Worm (Caenorhabditis elegans) whole organism, L1 larva: ENCODE measurements around the gene eak-3.

Experiments
- C34B4.2 ChIP-seq: sonication (generic microtip); optimal IDR thresholded peaks from 2 replicates; lab custom pipeline; 2017; ENCODE audit warnings: mild to moderate bottlenecking, missing genetic modification characterization, missing compliant biosample characterization
- Y116A8C.19 ChIP-seq: sonication (generic microtip); optimal IDR thresholded peaks from 2 replicates; lab custom pipeline; 2016; ENCODE audit warnings: missing compliant biosample characterization, missing genetic modification characterization, borderline replicate concordance
- aha-1 ChIP-seq: fragments of 150-350 bp; optimal IDR thresholded peaks from 2 replicates; lab custom pipeline; 2014; ENCODE audit warnings: missing biosample characterization, missing genetic modification characterization
- aly-2 ChIP-seq: fragments of 150-350 bp; optimal IDR thresholded peaks from 2 replicates; lab custom pipeline; 2014; ENCODE audit warnings: missing biosample characterization, missing genetic modification characterization
- ama-1 ChIP-seq: fragments of 150-350 bp; optimal IDR thresholded peaks from 2 replicates; lab custom pipeline; 2014
- ceh-82 ChIP-seq, 3 experiments: fragments of 150-350 bp in 1 of 3; sonication (generic microtip) in 2 of 3; optimal IDR thresholded peaks; 2 replicates each; lab custom pipeline; 2014 to 2017; ENCODE audit warnings: missing biosample characterization in 3 of 3, missing genetic modification characterization in 3 of 3
- dpl-1 ChIP-seq, 3 experiments: fragments of 150-350 bp in 2 of 3; sonication (generic microtip) in 1 of 3; optimal IDR thresholded peaks; 2 replicates each; lab custom pipeline; 2014 to 2017; ENCODE audit warnings: missing biosample characterization in 3 of 3, missing genetic modification characterization in 3 of 3, missing genetic modification reagents in 3 of 3
- efl-1 ChIP-seq, 4 experiments: fragments of 150-350 bp; optimal IDR thresholded peaks in 3 of 4; peaks in 1 of 4; 1 replicate in 1 of 4; 2 replicates in 3 of 4; lab custom pipeline; 2014; ENCODE audit warnings: missing biosample characterization in 2 of 4, missing genetic modification characterization in 2 of 4, missing genetic modification reagents in 2 of 4
- egl-13 ChIP-seq: sonication (generic microtip); optimal IDR thresholded peaks from 2 replicates; lab custom pipeline; 2016; ENCODE audit warnings: missing genotype, missing genetic modification reagents, missing genetic modification characterization, missing compliant biosample characterization
- egl-27 ChIP-seq, 2 experiments: fragments of 150-350 bp in 1 of 2; sonication (generic microtip); optimal IDR thresholded peaks; 3 replicates each; lab custom pipeline; 2017 to 2018; ENCODE audit warnings: missing biosample characterization in 2 of 2, missing genetic modification characterization in 2 of 2, missing genetic modification reagents in 2 of 2
- ets-5 ChIP-seq: fragments of 200-800 bp; sonication (Bioruptor generic); IDR thresholded peaks from 2 replicates; pipeline ENCODE4 v1.3.6; 2022; ENCODE audit warnings: missing genetic modification characterization, missing compliant biosample characterization
- fkh-10 ChIP-seq: sonication (generic microtip); optimal IDR thresholded peaks from 2 replicates; lab custom pipeline; 2017; ENCODE audit warnings: missing biosample characterization, missing genetic modification reagents, missing genetic modification characterization
- grh-1 ChIP-seq: fragments of 200-800 bp; sonication (Bioruptor generic); IDR thresholded peaks from 2 replicates; pipeline ENCODE4 v1.3.6; 2022; ENCODE audit warnings: missing genetic modification reagents, missing genetic modification characterization, missing compliant biosample characterization
- hlh-4 ChIP-seq: sonication (generic microtip); optimal IDR thresholded peaks from 2 replicates; lab custom pipeline; 2016; ENCODE audit warnings: mild to moderate bottlenecking, missing genetic modification characterization, missing compliant biosample characterization
- hpl-2 ChIP-seq: fragments of 150-350 bp; optimal IDR thresholded peaks from 2 replicates; lab custom pipeline; 2014; ENCODE audit warnings: missing biosample characterization, missing genetic modification reagents, missing genetic modification characterization
- isw-1 ChIP-seq: fragments of 200-800 bp; sonication (Bioruptor generic); IDR thresholded peaks from 2 replicates; pipeline ENCODE4 v1.3.6; 2022; ENCODE audit warnings: missing genetic modification characterization, missing compliant biosample characterization
- jun-1 ChIP-seq: fragments of 150-350 bp; optimal IDR thresholded peaks from 2 replicates; lab custom pipeline; 2014; ENCODE audit warnings: missing biosample characterization, missing genetic modification reagents, missing genetic modification characterization
- lin-39 ChIP-seq: fragments of 150-350 bp; optimal IDR thresholded peaks from 2 replicates; lab custom pipeline; 2014; ENCODE audit warnings: missing biosample characterization, missing genetic modification reagents, missing genetic modification characterization
- lir-3 ChIP-seq: sonication (generic microtip); optimal IDR thresholded peaks from 2 replicates; lab custom pipeline; 2016; ENCODE audit warnings: mild to moderate bottlenecking, missing genetic modification characterization, moderate library complexity, missing compliant biosample characterization; ENCODE audit not compliant: poor library complexity
- lsy-2 ChIP-seq, 2 experiments: fragments of 150-350 bp; optimal IDR thresholded peaks; 2 replicates each; lab custom pipeline; 2014; ENCODE audit warnings: missing biosample characterization in 2 of 2, missing genetic modification characterization in 2 of 2
- mab-9 ChIP-seq: fragments of 200-800 bp; sonication (Bioruptor generic); IDR thresholded peaks from 2 replicates; pipeline ENCODE4 v1.3.6; 2022; ENCODE audit warnings: missing genetic modification reagents, missing genetic modification characterization, missing compliant biosample characterization
- mef-2 ChIP-seq: fragments of 150-350 bp; optimal IDR thresholded peaks from 2 replicates; lab custom pipeline; 2014; ENCODE audit warnings: missing biosample characterization, missing genetic modification characterization
- nhr-11 ChIP-seq: fragments of 150-350 bp; optimal IDR thresholded peaks from 2 replicates; lab custom pipeline; 2014; ENCODE audit warnings: missing biosample characterization, missing genetic modification characterization
- nhr-19 ChIP-seq: fragments of 200-800 bp; sonication (Bioruptor generic); conservative IDR thresholded peaks from 2 replicates; pipeline ENCODE4 v1.3.6; 2022; ENCODE audit warnings: missing genetic modification characterization, missing compliant biosample characterization
- nhr-28 ChIP-seq: fragments of 150-350 bp; optimal IDR thresholded peaks from 2 replicates; lab custom pipeline; 2014; ENCODE audit warnings: missing biosample characterization, missing genetic modification characterization
- nhr-85 ChIP-seq: sonication (generic microtip); peaks from one replicate; lab custom pipeline; 2016; ENCODE audit warnings: missing genetic modification characterization, inconsistent platforms, missing compliant biosample characterization
- nhr-90 ChIP-seq: sonication (generic microtip); optimal IDR thresholded peaks from 2 replicates; lab custom pipeline; 2016; ENCODE audit warnings: mild to moderate bottlenecking, missing genetic modification characterization, missing compliant biosample characterization; ENCODE audit not compliant: poor library complexity
- pax-3 ChIP-seq: fragments of 200-800 bp; sonication (Bioruptor generic); optimal IDR thresholded peaks from 2 replicates; lab custom pipeline; 2018; ENCODE audit warnings: mild to moderate bottlenecking, missing genetic modification characterization, moderate library complexity, missing compliant biosample characterization
- sptf-1 ChIP-seq: fragments of 150-350 bp; optimal IDR thresholded peaks from 2 replicates; lab custom pipeline; 2014; ENCODE audit warnings: missing biosample characterization, missing genetic modification characterization
- sup-37 ChIP-seq: fragments of 200-800 bp; sonication (Bioruptor generic); optimal IDR thresholded peaks from 2 replicates; lab custom pipeline; 2018; ENCODE audit warnings: mild to moderate bottlenecking, missing genetic modification characterization, missing compliant biosample characterization
- unc-130 ChIP-seq: fragments of 150-350 bp; optimal IDR thresholded peaks from 2 replicates; lab custom pipeline; 2017; ENCODE audit warnings: missing biosample characterization, missing genetic modification characterization, inconsistent platforms
- unc-30 ChIP-seq: sonication (generic microtip); optimal IDR thresholded peaks from 2 replicates; lab custom pipeline; 2017; ENCODE audit warnings: missing biosample characterization, missing genetic modification characterization
- unc-98 ChIP-seq: fragments of 200-800 bp; sonication (Bioruptor generic); IDR thresholded peaks from 2 replicates; pipeline ENCODE4 v1.3.6; 2022; ENCODE audit warnings: missing genetic modification characterization, missing compliant biosample characterization
- xbp-1 ChIP-seq: sonication (generic microtip); optimal IDR thresholded peaks from 2 replicates; lab custom pipeline; 2016; ENCODE audit warnings: missing genetic modification characterization, missing compliant biosample characterization

The eak-3 gene

DNA sequence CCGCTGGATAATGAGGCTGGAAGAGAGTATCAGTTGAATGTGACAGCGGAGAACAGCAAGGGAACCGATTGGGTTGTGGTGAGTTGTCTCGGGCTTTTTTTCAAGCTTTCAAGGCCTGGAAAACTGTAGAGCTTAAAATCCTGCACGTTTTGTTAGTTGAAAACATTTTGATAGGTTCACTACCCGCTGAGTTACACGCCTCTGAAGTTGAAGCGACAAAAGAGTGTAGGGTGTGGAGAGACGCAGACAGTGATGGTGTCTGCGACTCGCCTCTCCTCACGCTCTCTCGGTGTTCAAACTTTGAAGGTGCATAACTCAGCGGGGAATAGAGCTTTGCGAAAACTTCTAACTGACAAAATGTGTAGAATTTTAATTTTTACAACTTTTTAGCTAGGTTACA is 3.0 kb downstream of the eak-3 start:
- no peak for TF ChIP-seq egl-13 (tag; lab: Kevin White, UChicago)
- TF ChIP-seq pax-3 (tag; lab: Kevin White, UChicago), result no peak
- no peak for TF ChIP-seq efl-1 (optimal IDR thresholded peaks at IDR 0.05; lab: Kevin White, UChicago)
- no peak for TF ChIP-seq efl-1 (GFP tag; optimal IDR thresholded peaks at IDR 0.05 in 1 of 2; lab: Kevin White, UChicago)
- TF ChIP-seq ets-5, result no peak
- no peak for TF ChIP-seq Y116A8C.19 (tag; lab: Kevin White, UChicago)
- no peak for TF ChIP-seq grh-1 (GFP tag; lab: Robert Waterston, UW)
- TF ChIP-seq mab-9 (GFP tag; lab: Robert Waterston, UW), result no peak
- no peak for TF ChIP-seq hlh-4 (tag; lab: Kevin White, UChicago)
- TF ChIP-seq nhr-90, result no peak
- TF ChIP-seq nhr-28, result no peak
- TF ChIP-seq lir-3 (tag; lab: Kevin White, UChicago), result no peak
- TF ChIP-seq unc-98 (GFP tag; lab: Robert Waterston, UW), result no peak

DNA sequence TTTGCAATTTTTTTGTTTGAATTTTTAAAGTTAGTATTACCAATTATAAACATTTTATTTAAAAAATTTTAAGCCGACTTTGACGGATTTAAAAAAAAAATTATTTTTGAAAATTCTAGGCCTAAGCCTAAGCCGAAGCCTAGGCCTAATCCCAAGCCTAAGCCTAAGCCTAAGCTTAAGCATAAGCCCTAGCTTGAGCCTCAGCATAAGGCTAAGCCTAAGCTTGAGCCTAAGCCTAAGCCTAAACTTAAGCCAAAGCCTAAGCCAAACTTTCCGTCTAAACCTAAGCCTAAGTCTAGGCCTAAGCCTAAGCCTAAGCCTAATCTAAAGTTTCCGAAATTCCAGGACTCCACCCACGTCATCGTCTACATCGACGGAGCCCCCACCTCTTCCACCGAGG is 6.7 kb downstream of the eak-3 start:
- TF ChIP-seq nhr-11 (no peak), unc-98 (GFP tag; lab: Robert Waterston, UW) (no peak), mab-9 (GFP tag; lab: Robert Waterston, UW) (no peak), xbp-1 (tag; lab: Kevin White, UChicago) (no peak), nhr-85 (tag; lab: Kevin White, UChicago) (no peak), aly-2 (no peak), fkh-10 (GFP tag; lab: Kevin White, UChicago) (no peak)

DNA sequence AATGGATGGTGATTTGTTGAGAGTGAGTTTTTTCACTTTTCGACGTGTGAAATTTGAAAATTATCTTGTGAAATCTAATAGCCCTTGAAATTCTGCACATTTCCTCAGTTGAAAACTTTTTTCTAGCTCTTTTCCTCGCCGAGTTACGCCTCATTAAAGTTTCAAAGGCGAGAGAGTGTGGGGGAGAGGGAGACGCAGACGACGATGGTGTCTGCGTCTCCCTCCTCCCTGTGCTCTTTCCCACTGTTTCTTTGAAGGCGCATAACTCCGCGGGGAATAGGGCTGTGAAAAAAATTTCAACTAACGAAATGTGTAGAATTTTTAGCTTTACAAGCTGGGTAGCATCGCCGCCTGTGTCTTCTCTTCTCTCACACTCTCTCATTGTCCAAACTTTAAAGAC is 10.0 kb downstream of the eak-3 start:
- no peak for TF ChIP-seq dpl-1 (GFP tag; optimal IDR thresholded peaks at IDR 0.05; lab: Kevin White, UChicago)
- no peak for TF ChIP-seq nhr-19 (GFP tag; lab: Robert Waterston, UW)

DNA sequence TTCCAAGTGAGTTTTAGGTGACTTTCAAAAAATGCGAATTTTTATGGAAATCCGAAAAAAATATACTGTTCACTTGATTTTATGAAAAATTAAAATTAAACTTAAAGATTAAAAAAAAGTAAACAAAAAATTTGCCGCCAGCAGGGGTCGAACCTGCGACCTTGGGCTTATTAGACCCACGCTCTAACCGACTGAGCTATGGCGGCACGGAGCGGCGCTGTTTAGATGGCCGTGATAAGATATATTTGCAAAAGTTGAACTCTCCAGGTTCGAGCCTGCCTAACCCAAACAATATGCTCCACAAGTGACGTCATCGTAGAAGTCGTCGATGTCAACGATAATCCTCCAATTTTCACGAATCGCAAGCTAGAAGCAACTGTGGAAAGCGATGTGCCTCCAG is 11.7 kb downstream of the eak-3 start:
- TF ChIP-seq ama-1 (lab: Kevin White, UChicago) (no peak), jun-1 (tag; lab: Kevin White, UChicago) (no peak), mef-2 (tag; lab: Kevin White, UChicago) (no peak), isw-1 (no peak), ceh-82 (tag; optimal IDR thresholded peaks at IDR 0.05; lab: Kevin White, UChicago) (no peak), grh-1 (GFP tag; lab: Robert Waterston, UW) (no peak), aly-2 (no peak), nhr-90 (no peak)

DNA sequence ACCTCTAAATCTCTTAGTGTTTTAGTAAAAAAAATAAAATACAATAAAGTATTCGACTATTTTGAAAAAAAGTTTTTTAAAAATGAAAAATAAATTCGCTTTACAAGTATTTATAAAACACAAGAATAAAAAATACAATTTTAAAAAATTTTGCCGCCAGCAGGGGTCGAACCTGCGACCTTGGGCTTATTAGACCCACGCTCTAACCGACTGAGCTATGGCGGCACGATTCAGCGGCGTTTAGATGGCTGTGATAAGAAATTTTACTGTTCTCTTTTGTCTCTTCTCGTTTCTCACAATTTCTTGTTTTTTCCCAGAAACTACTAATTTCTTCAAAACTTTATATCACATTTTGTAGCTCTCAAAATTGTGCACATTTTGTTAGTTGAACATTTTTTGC is 13.2 kb downstream of the eak-3 start:
- TF ChIP-seq nhr-28, result no peak
- no peak for TF ChIP-seq aha-1
- no peak for TF ChIP-seq lsy-2 (tag; optimal IDR thresholded peaks at IDR 0.05; lab: Kevin White, UChicago)
- TF ChIP-seq unc-30, result no peak
- no peak for TF ChIP-seq lin-39
- no peak for TF ChIP-seq sptf-1 (tag; lab: Kevin White, UChicago)
- no peak for TF ChIP-seq hpl-2 (GFP tag; lab: Kevin White, UChicago)
- TF ChIP-seq hlh-4 (tag; lab: Kevin White, UChicago), result no peak
- no peak for TF ChIP-seq isw-1
- TF ChIP-seq unc-130 (tag; lab: Kevin White, UChicago), result no peak
- no peak for TF ChIP-seq C34B4.2 (tag; lab: Kevin White, UChicago)
- no peak for TF ChIP-seq dpl-1 (GFP tag; optimal IDR thresholded peaks at IDR 0.05; lab: Kevin White, UChicago)
- no peak for TF ChIP-seq egl-27 (tag; optimal IDR thresholded peaks at IDR 0.05; lab: Kevin White, UChicago)
- TF ChIP-seq sup-37 (GFP tag; lab: Kevin White, UChicago), result no peak
